Fruit fly (Drosophila melanogaster): ENCODE measurements around the gene CG1910.

Gene CG1910

dm6 chr3R:31747429-31748048 lies at the start of gene CG1910, which contains the start of gene nero:
Gene CG1910 (plus strand): TSS chr3R:31747643.
Gene nero (minus strand): TSS chr3R:31747558.
- no peak for TF ChIP-seq noc (tag; optimal IDR thresholded peaks at IDR 0.05)

- no peak for TF ChIP-seq noc (tag; optimal IDR thresholded peaks at IDR 0.05)
Measured at dm6 chr3R:31698143-31698776, 49.2 kb upstream of the CG1910 start.

DNA sequence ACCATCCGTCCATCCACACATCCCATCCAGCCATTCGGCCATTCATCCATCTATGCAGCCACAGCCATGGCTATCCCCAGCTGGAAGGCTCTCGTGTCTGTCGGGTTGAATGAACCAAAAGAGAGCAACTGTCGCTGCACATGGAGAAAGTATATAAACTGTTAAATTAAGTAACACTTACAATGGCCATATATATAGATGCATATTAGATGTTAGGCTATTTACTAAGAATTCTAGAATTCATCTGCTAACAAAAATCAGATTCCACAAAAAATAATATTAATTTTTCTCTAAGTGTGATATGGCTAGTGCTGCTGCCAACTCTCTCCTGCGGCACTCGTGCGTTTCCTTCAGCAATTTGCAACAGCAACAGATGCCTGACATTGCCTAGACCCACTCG lies 47.2 kb upstream of the CG1910 start:
- no peak for TF ChIP-seq noc (tag; optimal IDR thresholded peaks at IDR 0.05)

- TF ChIP-seq noc (tag; optimal IDR thresholded peaks at IDR 0.05) = no peak
Measured at dm6 chr3R:31701934-31702333, 45.5 kb upstream of the CG1910 start.

- no peak for TF ChIP-seq noc (tag; optimal IDR thresholded peaks at IDR 0.05)
Measured at dm6 chr3R:31703370-31703769, 44.1 kb upstream of the CG1910 start.

DNA sequence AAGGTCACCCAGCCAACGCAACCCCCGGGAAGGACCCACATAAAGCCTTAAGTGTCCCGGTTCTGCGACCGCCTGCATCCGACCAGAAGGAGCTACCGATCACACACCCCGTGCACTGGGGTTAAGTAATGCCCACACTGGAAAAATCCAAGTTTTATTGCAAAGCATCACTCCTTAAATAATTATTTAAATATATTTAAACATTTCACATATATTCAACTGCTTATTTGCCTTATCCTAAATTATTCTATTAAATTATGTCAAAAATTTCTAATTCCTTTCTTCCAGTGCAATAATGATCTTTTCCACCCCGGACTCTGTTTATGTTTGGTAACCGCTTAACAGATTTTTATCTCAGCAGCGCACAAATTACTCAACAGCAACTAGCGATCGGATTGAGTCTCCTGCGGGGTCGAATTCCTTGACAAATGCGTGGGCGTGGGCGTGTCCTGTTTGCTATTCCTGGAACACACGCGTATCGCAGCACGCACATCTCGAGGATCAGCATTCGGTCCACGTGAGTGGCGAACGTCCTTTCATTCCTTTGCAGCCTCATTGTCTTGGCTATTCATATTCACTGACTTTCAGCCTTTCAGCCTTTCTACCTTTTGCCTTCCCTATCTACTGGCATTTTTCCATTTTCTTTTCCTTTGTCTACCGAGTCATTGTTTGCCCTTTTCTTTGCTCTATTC lies 42.8 kb upstream of the CG1910 start:
- no peak for TF ChIP-seq noc (tag; optimal IDR thresholded peaks at IDR 0.05)

dm6 chr3R:31706142-31706894 lies 41.1 kb upstream of the CG1910 start:
- no peak for TF ChIP-seq noc (tag; optimal IDR thresholded peaks at IDR 0.05)

DNA sequence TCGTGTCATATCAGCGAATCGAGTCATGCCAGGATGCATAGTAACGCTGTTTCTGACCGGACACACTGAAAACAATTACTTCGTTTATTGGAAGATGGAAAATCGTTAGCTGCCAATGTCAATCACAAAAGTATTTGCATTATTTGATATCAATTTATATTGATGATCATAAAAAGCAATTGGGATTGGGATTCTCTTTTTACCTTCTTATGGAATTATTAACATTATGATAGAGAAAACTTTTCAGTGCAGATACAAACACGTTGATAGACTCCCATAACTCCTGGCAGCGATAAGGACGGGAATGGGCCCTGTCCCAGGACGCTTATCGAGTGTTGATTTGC lies 40.6 kb upstream of the CG1910 start:
- no peak for TF ChIP-seq noc (tag; optimal IDR thresholded peaks at IDR 0.05)

dm6 chr3R:31708240-31708639 lies 39.2 kb upstream of the CG1910 start, which contains the start of gene CG42693:
Gene CG42693 (minus strand): TSS chr3R:31708340.
- TF ChIP-seq noc (tag; optimal IDR thresholded peaks at IDR 0.05) = no peak

DNA sequence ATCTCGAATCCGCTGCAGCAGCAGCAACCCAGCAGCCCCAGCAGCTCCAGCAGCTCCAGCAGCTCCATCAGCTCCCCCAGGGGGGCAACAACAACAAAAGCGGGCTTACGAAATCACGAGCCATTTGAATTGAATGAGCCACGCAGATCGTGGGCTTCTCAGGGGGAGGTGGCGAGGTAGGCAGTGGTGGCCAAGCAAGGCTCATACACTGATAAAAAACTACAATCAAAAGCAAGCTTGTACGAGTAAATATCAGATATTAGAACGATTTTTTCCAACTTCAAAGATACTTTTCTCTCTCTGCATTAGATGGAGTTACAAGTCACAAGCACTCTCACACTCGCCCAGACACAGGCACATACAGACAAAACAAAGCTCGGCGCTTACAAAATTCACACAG lies 38.3 kb upstream of the CG1910 start:
- no peak for TF ChIP-seq noc (tag; optimal IDR thresholded peaks at IDR 0.05)

DNA sequence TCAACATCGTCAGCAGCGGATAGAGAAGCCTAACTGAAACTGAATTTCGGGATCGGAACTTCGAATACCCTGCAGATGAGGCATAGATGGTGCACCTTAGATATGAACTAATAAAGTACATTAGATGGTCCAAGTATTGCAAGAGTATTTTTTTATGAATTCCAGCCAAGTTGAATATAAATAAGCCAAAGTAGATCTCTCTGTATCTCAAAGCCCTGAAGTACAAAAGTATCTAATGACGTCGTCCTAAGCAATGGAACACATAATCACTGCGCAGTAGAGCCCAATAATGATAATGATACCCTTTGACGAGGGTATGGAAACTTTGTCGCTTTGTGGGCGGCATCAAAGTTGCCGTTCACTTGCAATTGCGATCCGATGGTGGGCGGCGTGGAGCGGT lies 37.7 kb upstream of the CG1910 start:
- no peak for TF ChIP-seq noc (tag; optimal IDR thresholded peaks at IDR 0.05)

dm6 chr3R:31711270-31712029 lies 36.0 kb upstream of the CG1910 start:
- no peak for TF ChIP-seq noc (tag; optimal IDR thresholded peaks at IDR 0.05)

DNA sequence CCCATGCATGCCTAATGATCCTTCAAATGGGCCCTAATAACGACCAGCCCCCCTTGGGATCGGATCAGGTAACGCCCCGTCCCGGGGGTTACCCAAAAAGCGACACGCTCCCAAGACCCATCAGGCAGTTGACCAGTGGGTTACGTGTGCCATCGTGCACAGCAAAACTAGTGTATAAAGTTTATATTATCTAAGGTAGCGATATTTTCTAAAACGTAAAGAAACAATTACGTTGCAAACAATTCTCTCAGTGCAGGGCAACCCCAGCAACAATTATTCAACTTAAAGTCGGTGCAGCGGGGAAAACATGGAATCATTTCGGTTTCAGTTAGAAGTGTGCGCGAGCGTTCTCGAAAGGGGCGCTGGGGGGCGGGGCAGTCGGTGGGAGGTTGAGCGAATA lies 34.9 kb upstream of the CG1910 start:
- no peak for TF ChIP-seq noc (tag; optimal IDR thresholded peaks at IDR 0.05)

dm6 chr3R:31713306-31714123 lies 33.9 kb upstream of the CG1910 start, which contains the start of gene ttk:
Gene ttk (plus strand): TSS chr3R:31713867.
- TF ChIP-seq noc (tag; optimal IDR thresholded peaks at IDR 0.05) = no peak

Measured in whole organism, larva.